Fruit fly (Drosophila melanogaster): ENCODE results near the gene Gal.

DNA sequence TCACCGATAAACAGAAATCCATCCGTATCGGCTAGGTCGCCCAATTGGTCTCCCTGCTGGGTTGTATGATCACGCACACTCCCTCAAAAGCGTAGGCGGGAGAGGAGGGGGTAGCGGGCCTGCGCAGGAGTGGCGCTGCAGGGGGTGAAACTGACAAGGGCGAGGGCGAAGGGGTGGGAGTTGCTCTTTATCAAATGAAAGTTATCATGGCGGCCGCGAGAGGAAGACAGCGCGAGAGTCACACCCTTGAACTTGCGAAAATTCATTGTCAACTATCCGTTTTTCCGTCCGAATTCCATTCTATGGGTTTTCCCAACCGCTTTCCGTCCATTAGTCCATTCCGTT is 27.6 kb downstream of the Gal start:
- no peak for TF ChIP-seq CG8478 (optimal IDR thresholded peaks at IDR 0.05)
- TF ChIP-seq CTCF (optimal IDR thresholded peaks at IDR 0.05), result no peak

Measured in S2 (cell line).